Worm (Caenorhabditis elegans): ENCODE measurements around the gene myo-6.

The myo-6 gene

DNA sequence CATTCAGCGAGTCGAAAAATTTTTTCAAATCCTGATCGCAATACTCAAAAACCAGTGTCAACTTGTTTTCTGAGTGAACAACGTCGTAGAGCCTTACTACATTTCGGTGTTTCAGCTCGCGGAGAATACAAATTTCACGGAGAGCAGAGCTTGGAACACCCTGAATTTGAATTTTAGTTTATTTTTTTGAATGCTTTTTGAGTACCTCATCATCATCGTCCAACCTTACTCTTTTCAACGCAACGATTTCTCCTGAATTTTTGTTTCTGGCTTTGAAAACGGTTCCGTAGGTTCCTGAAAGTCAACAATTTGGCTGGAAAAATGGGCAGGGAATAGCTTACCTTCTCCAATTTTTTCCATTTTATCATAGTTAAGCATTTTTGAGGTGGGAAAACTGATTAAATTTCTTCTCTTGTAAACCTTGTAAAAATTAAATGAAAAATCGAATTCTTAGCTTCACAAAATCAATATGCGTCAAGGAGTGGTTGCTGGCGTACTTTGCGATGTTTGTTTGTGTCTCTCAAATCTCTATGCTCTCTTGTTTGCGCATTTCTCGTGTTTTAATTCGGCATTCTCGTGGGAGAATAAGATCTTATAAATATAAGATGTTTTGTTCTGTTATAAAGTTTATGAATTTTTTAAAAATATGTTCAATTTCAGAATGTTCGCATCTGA lies 56.5 kb downstream of the myo-6 start, which contains the start of gene cdk-5:
Gene cdk-5, minus strand, starts transcription at position 425 of the 675 bp plus-strand sequence.
- peak; percentile 87 for TF ChIP-seq ztf-4 (tag; optimal IDR thresholded peaks at IDR 0.05)
- no peak for TF ChIP-seq unc-39 (tag; optimal IDR thresholded peaks at IDR 0.05)
- peak; percentile 83 for TF ChIP-seq ZK546.5 (tag; optimal IDR thresholded peaks at IDR 0.05)
- peak; percentile 60 for TF ChIP-seq R02D3.7 (tag; optimal IDR thresholded peaks at IDR 0.05)
- no peak for TF ChIP-seq ztf-11 (tag; optimal IDR thresholded peaks at IDR 0.05)
- TF ChIP-seq nhr-129 (tag; optimal IDR thresholded peaks at IDR 0.05), result peak; percentile 83
- TF ChIP-seq alr-1 (tag; optimal IDR thresholded peaks at IDR 0.05), result no peak
- TF ChIP-seq lin-11 (tag; optimal IDR thresholded peaks at IDR 0.05), result peak; percentile 73
- peak; percentile 65 for TF ChIP-seq nhr-10 (tag; optimal IDR thresholded peaks at IDR 0.05)
- TF ChIP-seq dmd-4 (tag; optimal IDR thresholded peaks at IDR 0.05), result no peak
- peak; percentile 49 for TF ChIP-seq blmp-1 (tag; optimal IDR thresholded peaks at IDR 0.05; ENCODE audit: insufficient read depth)
- no peak for TF ChIP-seq nhr-12 (tag; optimal IDR thresholded peaks at IDR 0.05)
- TF ChIP-seq ztf-1 (GFP tag; conservative IDR thresholded peaks at IDR 0.05), result no peak
- TF ChIP-seq snpc-4 (tag; optimal IDR thresholded peaks at IDR 0.05), result peak; percentile 20
- no peak for TF ChIP-seq peb-1 (tag; optimal IDR thresholded peaks at IDR 0.05)
- TF ChIP-seq lsy-2 (tag; optimal IDR thresholded peaks at IDR 0.05), result peak; percentile 94 to 97
- TF ChIP-seq mab-5 (tag; optimal IDR thresholded peaks at IDR 0.05), result peak; percentile 89
- TF ChIP-seq crh-2 (tag; optimal IDR thresholded peaks at IDR 0.05), result peak; percentile 98
- TF ChIP-seq nhr-77 (tag; optimal IDR thresholded peaks at IDR 0.05), result no peak
- TF ChIP-seq lin-39 (tag; optimal IDR thresholded peaks at IDR 0.05), result no peak
- peak; percentile 88 for TF ChIP-seq F13H6.1 (tag; optimal IDR thresholded peaks at IDR 0.05)
- no peak for TF ChIP-seq nhr-237 (tag; optimal IDR thresholded peaks at IDR 0.05)
- no peak for TF ChIP-seq elt-1 (tag; optimal IDR thresholded peaks at IDR 0.05)
- peak in 1 of 2 experiments; percentile 32 for TF ChIP-seq mdl-1 (tag; optimal IDR thresholded peaks at IDR 0.05)
- TF ChIP-seq C34F6.9 (tag; optimal IDR thresholded peaks at IDR 0.05), result peak; percentile 99
- TF ChIP-seq ama-1 (optimal IDR thresholded peaks at IDR 0.05), result peak; percentile 81
- peak; percentile 74 for TF ChIP-seq fos-1 (tag; optimal IDR thresholded peaks at IDR 0.05)
- peak; percentile 42 for TF ChIP-seq ceh-82 (tag; optimal IDR thresholded peaks at IDR 0.05)
- peak; percentile 86 for TF ChIP-seq egl-27 (tag; optimal IDR thresholded peaks at IDR 0.05)
- peak; percentile 98 for TF ChIP-seq unc-55 (GFP tag; optimal IDR thresholded peaks at IDR 0.05)
- peak; percentile 88 for TF ChIP-seq lin-13 (GFP tag; optimal IDR thresholded peaks at IDR 0.05)
- TF ChIP-seq skn-1 (tag; optimal IDR thresholded peaks at IDR 0.05), result no peak
- TF ChIP-seq zag-1 (tag; optimal IDR thresholded peaks at IDR 0.05), result no peak
- no peak for TF ChIP-seq nhr-23 (tag; optimal IDR thresholded peaks at IDR 0.05)
- no peak for TF ChIP-seq mbf-1 (tag; optimal IDR thresholded peaks at IDR 0.05)
- TF ChIP-seq nhr-25 (tag; optimal IDR thresholded peaks at IDR 0.05), result peak; percentile 94
- TF ChIP-seq nhr-6 (tag; optimal IDR thresholded peaks at IDR 0.05), result peak; percentile 90
- no peak for TF ChIP-seq unc-62 (GFP tag; optimal IDR thresholded peaks at IDR 0.05)
- peak; percentile 93 for TF ChIP-seq nhr-21 (tag; optimal IDR thresholded peaks at IDR 0.05)
- no peak for TF ChIP-seq Y55F3AM.14 (GFP tag; optimal IDR thresholded peaks at IDR 0.05)
- TF ChIP-seq elt-3 (tag; optimal IDR thresholded peaks at IDR 0.05), result no peak
- peak; percentile 22 for TF ChIP-seq ceh-16 (tag; optimal IDR thresholded peaks at IDR 0.05)
- peak; percentile 94 for TF ChIP-seq gmeb-1 (tag; optimal IDR thresholded peaks at IDR 0.05)
- peak; percentile 74 for TF ChIP-seq sem-4 (tag; optimal IDR thresholded peaks at IDR 0.05)
- TF ChIP-seq sma-9 (GFP tag; optimal IDR thresholded peaks at IDR 0.05), result peak; percentile 93
- TF ChIP-seq sma-9 (tag; optimal IDR thresholded peaks at IDR 0.05), result no peak
- TF ChIP-seq aly-2 (tag; optimal IDR thresholded peaks at IDR 0.05), result peak; percentile 22
- TF ChIP-seq sma-3 (GFP tag; optimal IDR thresholded peaks at IDR 0.05), result peak; percentile 87
- no peak for TF ChIP-seq nhr-11 (tag; optimal IDR thresholded peaks at IDR 0.05)
